Fruit fly (Drosophila melanogaster): Measurements from ENCODE around the gene CadN.

The CadN gene

DNA sequence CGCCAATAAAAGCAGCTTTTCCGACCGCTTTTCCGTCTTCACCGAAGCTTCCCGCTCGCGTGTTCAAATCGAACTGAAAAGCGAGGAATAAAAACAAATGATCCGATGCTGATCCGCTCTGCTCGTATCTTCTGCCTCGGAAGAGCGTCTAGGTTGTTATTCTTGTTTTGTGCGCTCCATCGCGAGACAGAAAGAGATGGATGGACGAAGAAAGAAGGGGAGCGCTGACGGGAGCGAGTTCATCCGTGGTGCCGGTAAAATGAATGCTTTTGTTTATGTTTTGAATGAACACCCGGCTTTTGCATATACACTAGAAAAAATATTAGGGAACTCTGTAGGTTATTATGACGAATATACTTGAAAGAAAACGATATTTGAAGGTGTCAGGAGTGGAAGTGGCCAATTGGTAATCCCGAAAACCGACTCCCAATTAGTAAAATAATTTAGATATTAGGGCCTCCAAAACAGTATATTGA is at the start of gene CadN:
Gene CadN (minus strand): TSS at position 54 of the 476 bp plus-strand sequence.
- TF ChIP-seq pan (optimal IDR thresholded peaks at IDR 0.05): no peak
- peak; percentile 12 for TF ChIP-seq Vsx2 (GFP tag; optimal IDR thresholded peaks at IDR 0.05; ENCODE audit: partially characterized antibody)
- peak; percentile 17 for TF ChIP-seq rgr (GFP tag; optimal IDR thresholded peaks at IDR 0.05)
- no peak for TF ChIP-seq Abd-B (GFP tag; optimal IDR thresholded peaks at IDR 0.05)
- no peak for TF ChIP-seq HLH106 (tag; optimal IDR thresholded peaks at IDR 0.05)

DNA sequence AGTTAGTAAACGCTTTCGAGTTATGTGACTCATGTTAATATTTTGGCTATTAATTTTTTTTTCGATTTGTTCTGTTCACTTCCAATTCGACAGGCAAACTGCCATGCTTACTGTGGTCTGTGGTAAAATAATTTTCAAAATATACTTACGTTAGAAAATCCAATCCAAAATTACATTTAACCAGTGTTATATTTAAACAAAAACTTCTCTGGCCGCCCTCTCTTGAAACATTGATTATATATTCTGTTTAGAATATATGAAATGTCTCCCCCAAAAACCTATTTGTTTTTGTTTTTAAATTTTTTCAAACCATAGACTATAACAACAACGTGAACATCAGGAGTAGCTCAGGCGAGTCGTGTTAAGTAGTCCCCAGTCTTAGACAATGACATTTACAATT is 34.4 kb upstream of the CadN start, which contains the start of gene CG42830:
Gene CG42830 (minus strand): TSS at position 101 of the 400 bp plus-strand sequence.
- no peak for TF ChIP-seq CG32264 (GFP tag; optimal IDR thresholded peaks at IDR 0.05)
- no peak for TF ChIP-seq br (GFP tag; optimal IDR thresholded peaks at IDR 0.05)
- TF ChIP-seq dmrt93B (GFP tag; optimal IDR thresholded peaks at IDR 0.05): no peak
- TF ChIP-seq Vsx2 (GFP tag; optimal IDR thresholded peaks at IDR 0.05; ENCODE audit: partially characterized antibody): no peak
- no peak for TF ChIP-seq fru (GFP tag; optimal IDR thresholded peaks at IDR 0.05)
- TF ChIP-seq OdsH (GFP tag; optimal IDR thresholded peaks at IDR 0.05): no peak
- TF ChIP-seq dl (GFP tag; optimal IDR thresholded peaks at IDR 0.05; ENCODE audit: insufficient read depth in 1 of 2, partially characterized antibody in 2 of 2): no peak
- no peak for TF ChIP-seq Hnf4 (GFP tag; optimal IDR thresholded peaks at IDR 0.05)
- no peak for TF ChIP-seq foxo (GFP tag; optimal IDR thresholded peaks at IDR 0.05)
- TF ChIP-seq usp (GFP tag; optimal IDR thresholded peaks at IDR 0.05): no peak
- TF ChIP-seq dsf (GFP tag; optimal IDR thresholded peaks at IDR 0.05; ENCODE audit: borderline replicate concordance): no peak
- TF ChIP-seq HLH106 (tag; optimal IDR thresholded peaks at IDR 0.05): no peak
- no peak for TF ChIP-seq sv (GFP tag; optimal IDR thresholded peaks at IDR 0.05)
- no peak for TF ChIP-seq tai (GFP tag; optimal IDR thresholded peaks at IDR 0.05)
- no peak for TF ChIP-seq rgr (GFP tag; optimal IDR thresholded peaks at IDR 0.05)
- TF ChIP-seq Mio (GFP tag; optimal IDR thresholded peaks at IDR 0.05): no peak
- no peak for TF ChIP-seq Myc (optimal IDR thresholded peaks at IDR 0.05)
- no peak for TF ChIP-seq sage (GFP tag; optimal IDR thresholded peaks at IDR 0.05)
- no peak for TF ChIP-seq Sp1 (GFP tag; optimal IDR thresholded peaks at IDR 0.05)
- no peak for TF ChIP-seq h (GFP tag; optimal IDR thresholded peaks at IDR 0.05)

DNA sequence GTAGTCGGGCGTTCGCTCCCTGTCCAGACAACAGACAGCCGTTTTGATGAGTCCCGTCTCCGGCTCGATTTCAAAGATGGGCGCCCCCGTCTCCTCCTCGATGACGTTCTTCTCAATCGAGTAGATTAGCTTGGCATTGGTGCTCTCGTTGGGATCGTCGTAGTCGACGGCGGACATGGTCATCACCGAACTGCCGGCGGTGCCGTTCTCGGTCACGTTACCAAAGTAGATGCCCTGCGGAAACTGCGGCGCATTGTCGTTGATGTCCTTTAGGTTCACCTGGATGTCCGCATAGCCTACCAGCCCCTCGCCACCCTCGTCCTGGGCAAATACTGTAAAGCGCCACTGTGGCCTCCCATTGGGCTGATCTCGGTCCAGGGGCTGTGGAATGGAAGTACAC is 25.0 kb upstream of the CadN start:
- TF ChIP-seq Rel (GFP tag; optimal IDR thresholded peaks at IDR 0.05) (no peak), Rel (tag; optimal IDR thresholded peaks at IDR 0.05) (no peak), brk (GFP tag; optimal IDR thresholded peaks at IDR 0.05) (no peak), Abd-B (GFP tag; optimal IDR thresholded peaks at IDR 0.05) (no peak), Myc (optimal IDR thresholded peaks at IDR 0.05) (no peak), tai (GFP tag; optimal IDR thresholded peaks at IDR 0.05) (no peak), h (GFP tag; optimal IDR thresholded peaks at IDR 0.05) (no peak), fru (GFP tag; optimal IDR thresholded peaks at IDR 0.05) (no peak), dl (GFP tag; optimal IDR thresholded peaks at IDR 0.05; ENCODE audit: insufficient read depth in 1 of 2, partially characterized antibody in 2 of 2) (no peak)

DNA sequence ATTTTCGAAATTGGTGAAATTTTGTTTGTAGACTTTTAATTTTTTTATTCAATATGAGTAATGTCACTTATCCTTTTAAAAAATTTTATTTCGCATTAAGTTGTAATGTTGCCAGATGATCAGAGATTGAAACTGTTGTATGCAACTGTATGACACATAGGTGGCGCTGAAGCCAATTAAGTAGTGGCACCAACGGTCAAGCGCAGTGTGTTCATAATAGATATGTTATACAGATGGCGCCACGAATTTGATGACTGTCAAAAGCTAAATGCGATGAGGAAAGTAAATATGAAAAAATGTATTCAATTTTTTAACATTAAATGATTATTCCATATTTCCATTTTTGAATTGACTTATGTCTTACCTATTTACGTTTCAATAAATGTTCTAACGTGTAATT is 6.5 kb upstream of the CadN start:
- TF ChIP-seq Dif (GFP tag; optimal IDR thresholded peaks at IDR 0.05; ENCODE audit: partially characterized antibody) (peak; percentile 6), Hr78 (GFP tag; optimal IDR thresholded peaks at IDR 0.05) (no peak)

DNA sequence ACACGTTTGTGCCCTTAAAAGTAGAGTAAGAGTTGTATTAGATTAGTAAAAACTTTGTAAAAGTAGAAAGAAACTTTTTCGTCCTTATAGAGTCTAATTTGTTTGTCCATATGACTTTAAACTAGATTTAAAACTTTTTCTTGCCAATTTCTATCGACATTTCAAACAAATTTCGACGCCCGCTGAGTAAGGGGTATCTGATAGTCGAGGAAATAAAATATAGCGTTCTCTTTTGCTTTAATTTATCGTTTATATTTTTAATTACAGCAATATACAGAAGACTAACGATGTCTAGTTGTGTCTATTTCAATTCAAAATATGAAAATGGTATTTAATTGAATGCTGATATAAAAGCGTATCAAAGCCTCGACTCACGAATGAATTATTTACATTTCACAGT is 5.3 kb upstream of the CadN start:
- TF ChIP-seq HLH106 (tag; optimal IDR thresholded peaks at IDR 0.05): no peak
- TF ChIP-seq CG9705 (GFP tag; optimal IDR thresholded peaks at IDR 0.05): no peak
- TF ChIP-seq Dif (GFP tag; optimal IDR thresholded peaks at IDR 0.05; ENCODE audit: partially characterized antibody): no peak
- no peak for TF ChIP-seq sage (GFP tag; optimal IDR thresholded peaks at IDR 0.05)
- TF ChIP-seq dsf (GFP tag; optimal IDR thresholded peaks at IDR 0.05; ENCODE audit: borderline replicate concordance): no peak
- TF ChIP-seq Mio (GFP tag; optimal IDR thresholded peaks at IDR 0.05): no peak
- no peak for TF ChIP-seq Hr78 (GFP tag; optimal IDR thresholded peaks at IDR 0.05)
- TF ChIP-seq dl (GFP tag; optimal IDR thresholded peaks at IDR 0.05; ENCODE audit: insufficient read depth in 1 of 2, partially characterized antibody in 2 of 2): no peak
- TF ChIP-seq N (GFP tag; optimal IDR thresholded peaks at IDR 0.05): no peak
- TF ChIP-seq ey (GFP tag; optimal IDR thresholded peaks at IDR 0.05): no peak
- TF ChIP-seq lola (GFP tag; optimal IDR thresholded peaks at IDR 0.05): no peak
- TF ChIP-seq woc (GFP tag; optimal IDR thresholded peaks at IDR 0.05): no peak
- no peak for TF ChIP-seq Hr83 (GFP tag; optimal IDR thresholded peaks at IDR 0.05; ENCODE audit: poor library complexity, severe bottlenecking)
- no peak for TF ChIP-seq jim (GFP tag; optimal IDR thresholded peaks at IDR 0.05)
- no peak for TF ChIP-seq pan (optimal IDR thresholded peaks at IDR 0.05)
- no peak for TF ChIP-seq GATAd (GFP tag; optimal IDR thresholded peaks at IDR 0.05)
- TF ChIP-seq tai (GFP tag; optimal IDR thresholded peaks at IDR 0.05): no peak
